Fruit fly (Drosophila melanogaster) S2 (cell line): ENCODE results near the gene CG4133.
"Not testable (repeated sequence)": the region's sequence is repeated elsewhere in the genome, so short reads cannot be mapped to it uniquely, and the experiment has no call there.

Experiments used
- CG8478 ChIP-seq: fragments of >200 bp; optimal IDR thresholded peaks from 2 replicates; lab custom pipeline; 2018
- CTCF ChIP-seq, 2 experiments: fragments of >200 bp; optimal IDR thresholded peaks; 2 replicates each; lab custom pipeline; 2018

The CG4133 gene

DNA sequence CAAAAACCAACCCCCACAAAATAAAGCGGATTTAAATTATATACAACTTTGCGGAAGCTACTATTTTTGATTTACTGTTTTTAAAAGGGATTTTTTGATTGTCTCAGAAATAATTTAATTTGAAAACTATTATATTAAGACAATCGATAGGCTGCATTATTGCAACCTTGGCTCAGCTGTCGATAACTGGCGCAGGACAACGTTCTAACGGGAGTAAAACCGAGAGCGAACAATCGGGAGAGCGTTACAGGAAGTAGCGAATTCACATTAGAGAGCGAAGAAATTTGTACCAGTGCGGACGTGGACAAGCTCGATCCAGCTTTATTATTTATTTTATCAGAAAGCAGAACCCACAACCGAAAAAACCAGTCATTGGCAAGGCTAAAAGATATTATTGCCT, at the start of gene CG4133:
Gene CG4133, plus strand, starts transcription at position 258 of the 400 bp plus-strand sequence.
- not testable (repeated sequence) for TF ChIP-seq CTCF (optimal IDR thresholded peaks at IDR 0.05; lab: Kevin White, UChicago); CG8478

DNA sequence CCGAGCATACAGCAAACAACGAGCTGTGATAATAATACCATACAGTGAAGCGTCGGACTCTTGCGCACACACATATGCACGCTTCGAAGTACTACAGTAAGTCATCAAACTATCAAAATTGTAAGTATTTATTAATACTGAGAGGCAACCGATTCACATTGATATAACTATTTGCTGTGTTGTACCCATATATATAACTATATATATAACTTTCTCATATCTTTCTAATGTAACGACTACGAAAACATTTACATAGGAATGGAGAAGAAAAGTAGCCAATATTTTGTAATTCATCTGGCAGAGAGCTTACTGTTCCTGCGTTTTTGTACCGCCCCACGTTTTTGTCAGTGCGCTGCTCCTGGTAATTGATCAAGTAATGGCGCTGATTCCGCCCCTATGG, 42.4 kb upstream of the CG4133 start:
- TF ChIP-seq CG8478: no peak
- TF ChIP-seq CTCF (optimal IDR thresholded peaks at IDR 0.05; lab: Kevin White, UChicago): no peak

dm6 chr2L:413894-414293, 41.4 kb upstream of the CG4133 start:
- TF ChIP-seq CTCF (optimal IDR thresholded peaks at IDR 0.05; lab: Kevin White, UChicago) (no peak), CG8478 (no peak)

DNA sequence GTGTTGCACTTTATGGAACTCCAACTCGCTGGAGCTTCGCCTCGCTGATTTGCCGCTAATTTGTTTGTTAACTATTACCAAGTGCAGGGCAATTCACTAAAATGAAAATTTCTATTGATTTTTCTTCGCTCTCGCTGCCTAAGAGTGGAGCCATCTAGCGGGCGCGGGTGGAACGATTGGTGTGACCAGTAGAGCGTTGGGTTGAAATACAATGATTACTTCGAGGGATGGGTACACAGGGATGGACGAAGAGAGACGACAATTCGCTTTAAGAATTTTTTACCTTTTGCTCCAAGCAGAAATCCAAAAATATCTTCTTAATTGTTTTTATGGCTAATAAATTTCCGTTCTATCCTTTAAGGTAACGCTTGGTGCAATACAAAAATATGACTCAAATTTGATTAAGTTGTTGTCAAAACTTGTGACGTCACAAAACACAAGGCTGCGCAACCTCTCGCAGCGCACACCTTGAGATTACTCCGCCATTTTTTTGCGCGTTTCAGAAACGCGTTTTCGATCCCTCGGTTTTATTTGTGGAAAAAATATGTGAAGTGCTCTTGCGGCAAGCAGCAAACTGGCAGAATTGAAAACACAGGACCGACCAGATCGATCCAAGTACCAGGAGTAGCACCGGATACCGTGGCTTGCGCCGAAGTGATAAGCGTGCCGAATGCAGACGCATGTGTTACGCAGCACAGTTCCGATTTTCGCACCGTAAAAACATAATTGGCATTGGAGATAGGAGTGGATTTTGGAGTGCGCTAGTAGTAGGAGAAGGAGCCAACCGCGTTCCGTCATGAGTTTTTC, 40.5 kb upstream of the CG4133 start, which contains the start of the genes AP-2alpha and ebi:
Gene AP-2alpha, minus strand, starts transcription at position 185 of the 807 bp plus-strand sequence.
Gene ebi, plus strand, starts transcription at position 475 of the 807 bp plus-strand sequence.
- no peak for TF ChIP-seq CG8478
- peak; percentile 89 for TF ChIP-seq CTCF (optimal IDR thresholded peaks at IDR 0.05; lab: Kevin White, UChicago)

DNA sequence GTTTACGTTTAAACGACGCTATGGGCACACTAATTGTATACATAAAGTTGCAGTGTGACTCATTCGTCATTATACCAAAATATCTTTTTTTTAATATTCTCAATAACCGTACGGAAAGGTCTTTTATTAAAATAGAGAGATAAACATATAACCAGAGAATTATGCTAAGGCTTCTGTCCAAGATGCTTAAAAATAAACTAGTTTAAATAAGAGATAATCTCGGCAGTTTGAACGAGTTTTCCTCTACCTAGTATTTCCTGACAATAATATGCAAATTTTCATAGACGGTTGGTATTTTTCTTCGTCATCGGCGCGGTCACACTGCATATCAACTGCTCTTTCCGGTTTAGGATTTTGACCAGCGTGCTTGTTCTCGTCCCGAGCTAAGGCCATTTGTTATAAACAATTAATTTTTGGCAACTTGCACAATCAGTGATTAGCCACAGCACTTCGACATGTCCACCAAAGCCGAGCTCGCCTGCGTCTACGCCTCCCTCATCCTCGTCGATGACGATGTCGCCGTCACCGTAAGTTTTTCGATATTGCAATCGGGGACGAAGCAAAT, 35.6 kb upstream of the CG4133 start, which contains the start of the genes CG13690 and RpLP1:
Gene CG13690, minus strand, starts transcription at position 33 of the 565 bp plus-strand sequence.
Gene RpLP1, plus strand, starts transcription at position 333 of the 565 bp plus-strand sequence.
- TF ChIP-seq CG8478 (no peak), CTCF (optimal IDR thresholded peaks at IDR 0.05; lab: Kevin White, UChicago) (peak in 1 of 2 experiments; percentile 9)

- no peak for TF ChIP-seq CG8478
- peak; percentile 92 to 94 for TF ChIP-seq CTCF (optimal IDR thresholded peaks at IDR 0.05; lab: Kevin White, UChicago)
Measured at dm6 chr2L:421119-421821, 34.1 kb upstream of the CG4133 start, which contains the start of the genes CG11885 and CG13692. CG11885 (minus strand) TSS chr2L:421450. CG13692 (plus strand) TSS chr2L:421771.

- TF ChIP-seq CTCF (optimal IDR thresholded peaks at IDR 0.05; lab: Kevin White, UChicago): no peak
- TF ChIP-seq CG8478: no peak
Measured at dm6 chr2L:422573-422972, 32.8 kb upstream of the CG4133 start, which contains the start of gene BBS8. BBS8 (plus strand) TSS chr2L:422873.

DNA sequence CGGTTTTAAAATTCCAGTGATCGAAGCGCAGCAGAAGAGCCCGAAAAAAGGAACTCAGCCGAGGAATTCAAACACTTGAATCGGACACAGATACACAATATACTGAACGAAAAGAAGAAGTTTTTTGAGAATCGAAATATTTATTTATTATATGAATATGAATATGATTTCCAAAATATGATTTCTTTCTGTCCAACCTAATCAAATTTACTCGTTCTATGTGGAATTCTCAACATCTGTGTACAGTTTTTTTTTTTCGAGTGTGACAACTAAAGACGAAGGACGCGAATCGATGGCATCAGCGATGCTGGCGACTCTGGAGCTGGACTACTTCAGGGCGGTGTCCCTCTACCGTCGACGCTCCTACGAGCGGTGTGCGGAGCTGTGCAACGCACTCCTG, 32.2 kb upstream of the CG4133 start:
- TF ChIP-seq CTCF (optimal IDR thresholded peaks at IDR 0.05; lab: Kevin White, UChicago) (no peak), CG8478 (no peak)

DNA sequence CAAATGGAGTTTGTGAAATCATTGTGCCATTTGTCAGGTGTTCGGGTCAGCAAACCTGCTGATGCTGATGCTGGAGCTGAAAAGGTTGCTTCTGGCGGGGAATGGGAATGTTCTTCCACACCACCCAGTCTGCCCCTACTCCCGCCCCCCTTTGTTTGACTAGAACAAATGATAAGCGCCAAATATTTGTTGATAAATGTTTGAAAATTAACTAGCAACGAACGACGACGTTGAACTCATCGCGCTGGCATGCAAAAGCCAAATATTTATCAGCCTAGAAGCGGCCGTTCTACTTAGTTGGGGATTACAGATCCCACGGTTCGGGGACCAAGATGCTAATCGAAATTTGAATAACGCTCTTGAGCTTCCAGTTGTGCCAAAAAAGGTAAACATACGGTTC, 29.8 kb upstream of the CG4133 start:
- no peak for TF ChIP-seq CG8478
- TF ChIP-seq CTCF (optimal IDR thresholded peaks at IDR 0.05; lab: Kevin White, UChicago): no peak

DNA sequence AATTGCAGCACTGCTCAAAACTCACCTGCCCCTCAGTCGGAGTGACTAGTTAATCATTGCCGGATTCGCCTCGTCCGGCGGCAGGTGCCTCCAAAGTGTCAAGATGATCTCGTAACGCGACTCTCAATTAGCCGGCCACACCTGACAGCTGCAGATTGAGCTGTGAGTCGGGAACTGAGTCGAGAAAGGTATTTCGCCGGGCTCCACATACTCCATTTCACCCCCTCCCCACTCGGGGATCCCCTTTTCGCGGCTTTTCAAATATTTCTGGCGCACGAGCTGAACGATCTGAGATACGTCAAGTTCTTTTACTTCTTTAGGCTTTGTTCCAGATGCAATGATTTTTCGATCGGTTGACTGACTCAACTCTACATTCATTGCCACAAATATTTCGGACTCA, 28.9 kb upstream of the CG4133 start:
- TF ChIP-seq CTCF (optimal IDR thresholded peaks at IDR 0.05; lab: Kevin White, UChicago): no peak
- TF ChIP-seq CG8478: no peak

dm6 chr2L:427338-428234, 27.7 kb upstream of the CG4133 start:
- TF ChIP-seq CG8478 (no peak), CTCF (optimal IDR thresholded peaks at IDR 0.05; lab: Kevin White, UChicago) (no peak)

DNA sequence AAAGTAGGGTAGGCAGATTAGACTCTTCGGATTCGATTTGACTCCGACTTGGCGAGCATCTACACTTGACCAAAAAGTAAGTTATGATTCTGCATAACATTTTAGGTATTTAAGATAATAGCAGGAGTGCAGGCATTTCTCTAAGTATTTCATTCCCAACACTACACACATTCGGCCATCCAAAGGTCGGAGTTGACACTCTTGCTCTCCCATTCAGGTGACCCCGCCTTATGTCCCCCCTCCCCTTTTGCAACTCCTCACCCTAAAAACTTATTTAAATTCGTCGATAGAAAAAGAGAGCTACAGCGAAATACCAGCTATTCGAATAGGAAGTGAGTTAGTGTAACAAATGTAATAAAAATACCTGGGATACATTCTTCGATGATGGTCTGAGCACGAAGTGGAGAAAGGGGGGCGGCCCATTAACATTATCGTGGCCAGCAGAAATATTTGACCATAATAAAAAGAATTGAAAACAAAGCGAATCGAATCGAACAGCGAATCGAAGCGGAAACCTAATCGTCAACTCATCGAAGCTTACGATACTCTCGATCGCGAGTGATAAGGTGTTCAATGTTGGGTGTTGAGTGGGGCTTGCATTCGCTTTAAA, 26.8 kb upstream of the CG4133 start:
- no peak for TF ChIP-seq CG8478
- TF ChIP-seq CTCF (optimal IDR thresholded peaks at IDR 0.05; lab: Kevin White, UChicago): no peak

dm6 chr2L:429680-430484, 25.4 kb upstream of the CG4133 start:
- TF ChIP-seq CTCF (optimal IDR thresholded peaks at IDR 0.05; lab: Kevin White, UChicago): no peak
- no peak for TF ChIP-seq CG8478
